Fruit fly (Drosophila melanogaster) whole organism, wandering third instar larva: ENCODE data around the gene pum.

Source experiments
- Abd-B ChIP-seq: fragments of >200 bp; optimal IDR thresholded peaks from 2 replicates; lab custom pipeline; 2017; ENCODE audit warnings: missing biosample characterization, missing genetic modification characterization
- CG32264 ChIP-seq: fragments of 200-800 bp; sonication (Bioruptor generic); optimal IDR thresholded peaks from 2 replicates; lab custom pipeline; 2016; ENCODE audit warnings: missing biosample characterization, missing genetic modification characterization
- CG9705 ChIP-seq: fragments of 200-800 bp; sonication (Bioruptor generic); optimal IDR thresholded peaks from 2 replicates; lab custom pipeline; 2018; ENCODE audit warnings: missing biosample characterization, mild to moderate bottlenecking, missing genetic modification characterization
- CrebA ChIP-seq: fragments of 200-800 bp; sonication (Bioruptor generic); optimal IDR thresholded peaks from 2 replicates; lab custom pipeline; 2016; ENCODE audit warnings: missing biosample characterization, mild to moderate bottlenecking, missing genetic modification characterization, borderline replicate concordance
- Dfd ChIP-seq: fragments of >200 bp; optimal IDR thresholded peaks from 2 replicates; lab custom pipeline; 2017; ENCODE audit warnings: missing biosample characterization, missing genetic modification characterization
- Dif ChIP-seq: fragments of 200-275, 200-300 bp; sonication (Bioruptor generic); optimal IDR thresholded peaks from 2 replicates; lab custom pipeline; 2018; ENCODE audit warnings: missing biosample characterization, missing genetic modification characterization; ENCODE audit not compliant: partially characterized antibody
- GATAd ChIP-seq: sonication (Bioruptor generic); optimal IDR thresholded peaks from 2 replicates; lab custom pipeline; 2016; ENCODE audit warnings: missing biosample characterization, missing genetic modification characterization
- HLH106 ChIP-seq: fragments of 200-800 bp; optimal IDR thresholded peaks from 3 replicates; lab custom pipeline; 2019; ENCODE audit warnings: missing biosample characterization, mild to moderate bottlenecking, missing genetic modification characterization, moderate library complexity
- Hnf4 ChIP-seq: fragments of 200-800 bp; sonication (Bioruptor generic); optimal IDR thresholded peaks from 2 replicates; lab custom pipeline; 2016; ENCODE audit warnings: missing biosample characterization, mild to moderate bottlenecking, missing genetic modification characterization
- Hr78 ChIP-seq: fragments of >200 bp; optimal IDR thresholded peaks from 2 replicates; lab custom pipeline; 2017; ENCODE audit warnings: missing biosample characterization, missing genetic modification characterization
- Hr83 ChIP-seq: fragments of 200-300 bp; sonication (Bioruptor generic); optimal IDR thresholded peaks from 2 replicates; lab custom pipeline; 2016; ENCODE audit warnings: missing biosample characterization, mild to moderate bottlenecking, missing genetic modification characterization, moderate library complexity; ENCODE audit not compliant: poor library complexity, severe bottlenecking
- Jra ChIP-seq: sonication (Bioruptor generic); optimal IDR thresholded peaks from 2 replicates; lab custom pipeline; 2016; ENCODE audit warnings: missing biosample characterization, missing genetic modification characterization
- Mio ChIP-seq: sonication (Bioruptor generic); optimal IDR thresholded peaks from 2 replicates; lab custom pipeline; 2016; ENCODE audit warnings: missing biosample characterization, missing genetic modification characterization
- Myc ChIP-seq: fragments of >200 bp; optimal IDR thresholded peaks from 2 replicates; lab custom pipeline; 2017
- N ChIP-seq: fragments of >200 bp; optimal IDR thresholded peaks from 2 replicates; lab custom pipeline; 2018; ENCODE audit warnings: missing biosample characterization, missing external identifiers, missing genetic modification characterization
- OdsH ChIP-seq: fragments of 200-800 bp; sonication (Bioruptor generic); optimal IDR thresholded peaks from 2 replicates; lab custom pipeline; 2016; ENCODE audit warnings: missing biosample characterization, mild to moderate bottlenecking, missing genetic modification characterization
- Rel ChIP-seq, 2 experiments: fragments of 200-800 bp; sonication (Bioruptor generic) in 1 of 2; optimal IDR thresholded peaks; 2 replicates in 1 of 2; 3 replicates in 1 of 2; lab custom pipeline; 2016 to 2019; ENCODE audit warnings: mild to moderate bottlenecking in 2 of 2, missing biosample characterization in 2 of 2, missing genetic modification characterization in 2 of 2, moderate library complexity in 1 of 2
- Sp1 ChIP-seq: fragments of 200-800 bp; sonication (Bioruptor generic); optimal IDR thresholded peaks from 3 replicates; lab custom pipeline; 2019; ENCODE audit warnings: missing biosample characterization, mild to moderate bottlenecking, missing genetic modification characterization, moderate library complexity
- Vsx2 ChIP-seq: fragments of 200-300, 225-300 bp; sonication (Bioruptor generic); optimal IDR thresholded peaks from 2 replicates; lab custom pipeline; 2018; ENCODE audit warnings: missing biosample characterization, missing genetic modification characterization; ENCODE audit not compliant: partially characterized antibody
- br ChIP-seq: fragments of 200-800 bp; sonication (Bioruptor generic); optimal IDR thresholded peaks from 2 replicates; lab custom pipeline; 2016; ENCODE audit warnings: missing biosample characterization, missing genetic modification characterization
- brk ChIP-seq: fragments of 200-800 bp; sonication (Bioruptor generic); optimal IDR thresholded peaks from 2 replicates; lab custom pipeline; 2016; ENCODE audit warnings: missing biosample characterization, mild to moderate bottlenecking, missing genetic modification characterization
- dl ChIP-seq, 2 experiments: fragments of 175-275, 200-275 bp in 1 of 2; fragments of 200-275 bp in 1 of 2; sonication (Bioruptor generic); optimal IDR thresholded peaks; lab custom pipeline; 2018; ENCODE audit warnings: mild to moderate bottlenecking in 2 of 2, missing biosample characterization in 2 of 2, missing genetic modification characterization in 2 of 2, moderate library complexity in 2 of 2; ENCODE audit not compliant: partially characterized antibody in 2 of 2, insufficient read depth in 1 of 2
- dmrt93B ChIP-seq: fragments of 200-800 bp; sonication (Bioruptor generic); optimal IDR thresholded peaks from 2 replicates; lab custom pipeline; 2018; ENCODE audit warnings: missing biosample characterization, mild to moderate bottlenecking, missing genetic modification characterization
- dsf ChIP-seq: sonication (Bioruptor generic); optimal IDR thresholded peaks from 2 replicates; lab custom pipeline; 2016; ENCODE audit warnings: missing biosample characterization, missing genetic modification characterization, borderline replicate concordance
- ey ChIP-seq: fragments of 200-800 bp; sonication (Bioruptor generic); optimal IDR thresholded peaks from 2 replicates; lab custom pipeline; 2016; ENCODE audit warnings: missing biosample characterization, missing genetic modification characterization
- foxo ChIP-seq, 2 experiments: fragments of 200-800 bp; sonication (Bioruptor generic); optimal IDR thresholded peaks; 2 replicates in 1 of 2; 3 replicates in 1 of 2; lab custom pipeline; 2016 to 2017; ENCODE audit warnings: missing biosample characterization in 2 of 2, missing genetic modification characterization in 2 of 2
- fru ChIP-seq: fragments of 200-800 bp; sonication (Bioruptor generic); optimal IDR thresholded peaks from 3 replicates; lab custom pipeline; 2016; ENCODE audit warnings: missing biosample characterization, mild to moderate bottlenecking, missing genetic modification characterization
- h ChIP-seq: fragments of 200-800 bp; sonication (Bioruptor generic); optimal IDR thresholded peaks from 3 replicates; lab custom pipeline; 2016; ENCODE audit warnings: missing biosample characterization, mild to moderate bottlenecking, missing genetic modification characterization
- jim ChIP-seq: fragments of 175-275, 200-325 bp; sonication (Bioruptor generic); optimal IDR thresholded peaks from 2 replicates; lab custom pipeline; 2016; ENCODE audit warnings: missing biosample characterization, mild to moderate bottlenecking, missing genetic modification characterization
- lola ChIP-seq: fragments of >200 bp; optimal IDR thresholded peaks from 2 replicates; lab custom pipeline; 2017; ENCODE audit warnings: missing biosample characterization, missing genetic modification characterization
- pan ChIP-seq: fragments of >200 bp; optimal IDR thresholded peaks from 2 replicates; lab custom pipeline; 2017
- psq ChIP-seq: fragments of 200-800 bp; sonication (Bioruptor generic); optimal IDR thresholded peaks from 3 replicates; lab custom pipeline; 2017; ENCODE audit warnings: missing biosample characterization, mild to moderate bottlenecking, missing genetic modification characterization, moderate library complexity
- rgr ChIP-seq: fragments of 200-800 bp; sonication (Bioruptor generic); optimal IDR thresholded peaks from 3 replicates; lab custom pipeline; 2016; ENCODE audit warnings: missing biosample characterization, mild to moderate bottlenecking, missing genetic modification characterization
- sage ChIP-seq: fragments of 200-800 bp; sonication (Bioruptor generic); optimal IDR thresholded peaks from 2 replicates; lab custom pipeline; 2016; ENCODE audit warnings: missing biosample characterization, mild to moderate bottlenecking, missing genetic modification characterization
- sv ChIP-seq: fragments of 200-800 bp; sonication (Bioruptor generic); optimal IDR thresholded peaks from 3 replicates; lab custom pipeline; 2016; ENCODE audit warnings: missing biosample characterization, missing genetic modification characterization
- tai ChIP-seq: sonication (Bioruptor generic); optimal IDR thresholded peaks from 2 replicates; lab custom pipeline; 2016; ENCODE audit warnings: missing biosample characterization, missing genetic modification characterization
- usp ChIP-seq: fragments of >200 bp; optimal IDR thresholded peaks from 2 replicates; lab custom pipeline; 2017; ENCODE audit warnings: missing biosample characterization, missing genetic modification characterization
- woc ChIP-seq: sonication (Bioruptor generic); optimal IDR thresholded peaks from 2 replicates; lab custom pipeline; 2016; ENCODE audit warnings: missing biosample characterization, mild to moderate bottlenecking, missing genetic modification characterization

pum gene

dm6 chr3R:9033619-9034401 lies 203.7 kb downstream of the pum start:
- TF ChIP-seq rgr (GFP tag; lab: Kevin White, UChicago), result peak; percentile 77
- no peak for TF ChIP-seq pan
- peak; percentile 70 for TF ChIP-seq dmrt93B (GFP tag; lab: Kevin White, UChicago)
- TF ChIP-seq Mio (GFP tag; lab: Kevin White, UChicago), result no peak
- peak; percentile 60 to 72 for TF ChIP-seq dl (GFP tag; optimal IDR thresholded peaks at IDR 0.05; lab: Kevin White, UChicago; ENCODE audit: insufficient read depth in 1 of 2, partially characterized antibody in 2 of 2)
- peak; percentile 92 for TF ChIP-seq Sp1
- no peak for TF ChIP-seq GATAd
- TF ChIP-seq foxo (GFP tag; optimal IDR thresholded peaks at IDR 0.05; lab: Kevin White, UChicago), result peak in 1 of 2 experiments; percentile 84
- peak; percentile 75 for TF ChIP-seq Jra (GFP tag; lab: Kevin White, UChicago)
- peak; percentile 79 for TF ChIP-seq sv (GFP tag; lab: Kevin White, UChicago)
- TF ChIP-seq N (GFP tag; lab: Kevin White, UChicago), result no peak
- TF ChIP-seq h (GFP tag; lab: Kevin White, UChicago), result peak; percentile 83
- no peak for TF ChIP-seq Abd-B
- TF ChIP-seq Dif, result peak; percentile 84
- TF ChIP-seq HLH106, result peak; percentile 89
- no peak for TF ChIP-seq usp
- TF ChIP-seq ey (GFP tag; lab: Kevin White, UChicago), result peak; percentile 74
- no peak for TF ChIP-seq jim
- no peak for TF ChIP-seq Hr78 (GFP tag; lab: Kevin White, UChicago)
- TF ChIP-seq dsf (GFP tag; lab: Kevin White, UChicago), result peak; percentile 10
- peak; percentile 82 for TF ChIP-seq OdsH
- peak; percentile 29 for TF ChIP-seq sage (GFP tag; lab: Kevin White, UChicago)
- TF ChIP-seq Vsx2 (GFP tag; lab: Kevin White, UChicago), result peak; percentile 54
- TF ChIP-seq CG9705 (GFP tag; lab: Kevin White, UChicago), result peak; percentile 71
- peak; percentile 86 for TF ChIP-seq fru
- peak; percentile 93 for TF ChIP-seq woc (GFP tag; lab: Kevin White, UChicago)
- peak; percentile 35 for TF ChIP-seq Hnf4 (GFP tag; lab: Kevin White, UChicago)
- no peak for TF ChIP-seq Dfd (GFP tag; lab: Kevin White, UChicago)
- TF ChIP-seq Hr83 (GFP tag; lab: Kevin White, UChicago), result peak; percentile 8
- no peak for TF ChIP-seq CG32264 (GFP tag; lab: Kevin White, UChicago)
- no peak for TF ChIP-seq lola (GFP tag; lab: Kevin White, UChicago)
- peak; percentile 73 for TF ChIP-seq brk
- TF ChIP-seq Myc (lab: Kevin White, UChicago), result peak; percentile 94
- TF ChIP-seq CrebA (GFP tag; lab: Kevin White, UChicago), result no peak
- peak; percentile 47 for TF ChIP-seq tai (GFP tag; lab: Kevin White, UChicago)
- peak; percentile 41 for TF ChIP-seq Rel (GFP tag; optimal IDR thresholded peaks at IDR 0.05; lab: Kevin White, UChicago)
- peak; percentile 55 for TF ChIP-seq Rel (tag; optimal IDR thresholded peaks at IDR 0.05; lab: Kevin White, UChicago)
- TF ChIP-seq psq (GFP tag; lab: Kevin White, UChicago), result peak; percentile 90
- peak; percentile 75 for TF ChIP-seq br

DNA sequence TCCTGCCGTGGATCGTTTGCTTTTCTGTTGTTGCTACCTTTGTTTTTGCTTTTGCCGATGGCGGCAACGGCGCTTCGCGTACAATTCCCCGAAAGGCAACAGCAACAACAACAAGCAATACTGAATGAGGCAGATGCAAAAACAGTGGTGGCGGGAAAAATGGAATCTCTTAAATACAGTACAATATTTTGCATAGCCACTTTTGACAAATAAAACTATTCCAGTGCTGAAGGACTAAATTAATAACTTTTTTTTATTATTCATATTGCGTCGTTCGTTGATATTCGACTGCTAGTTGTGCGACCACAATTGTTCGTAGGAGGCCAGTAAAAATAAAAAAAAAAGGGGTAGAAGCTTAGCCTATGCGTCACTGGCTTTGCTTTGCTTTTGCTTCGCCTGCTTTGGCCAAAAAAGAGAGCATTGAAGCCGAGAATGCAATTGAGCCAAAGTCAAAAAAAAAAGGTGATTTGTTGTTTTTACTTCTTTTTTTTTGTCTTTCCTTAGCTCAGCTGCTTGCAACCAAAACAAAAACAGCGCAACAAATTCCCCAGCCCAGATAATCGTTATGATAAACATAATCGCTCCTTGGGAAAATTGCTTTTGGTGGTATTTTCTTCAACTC lies 205.6 kb downstream of the pum start:
- TF ChIP-seq dmrt93B (GFP tag; lab: Kevin White, UChicago) (peak; percentile 93), Dfd (GFP tag; lab: Kevin White, UChicago) (no peak), HLH106 (peak; percentile 95), lola (GFP tag; lab: Kevin White, UChicago) (no peak), Mio (GFP tag; lab: Kevin White, UChicago) (peak; percentile 63), tai (GFP tag; lab: Kevin White, UChicago) (peak; percentile 89), brk (peak; percentile 93), fru (peak; percentile 98), CG9705 (GFP tag; lab: Kevin White, UChicago) (peak; percentile 72), Hnf4 (GFP tag; lab: Kevin White, UChicago) (peak; percentile 95), jim (no peak), rgr (GFP tag; lab: Kevin White, UChicago) (peak; percentile 98), OdsH (peak; percentile 98), CrebA (GFP tag; lab: Kevin White, UChicago) (no peak), woc (GFP tag; lab: Kevin White, UChicago) (peak; percentile 94), Hr78 (GFP tag; lab: Kevin White, UChicago) (no peak), br (peak; percentile 98), ey (GFP tag; lab: Kevin White, UChicago) (peak; percentile 98), Sp1 (peak; percentile 93), GATAd (peak; percentile 78), Rel (GFP tag; optimal IDR thresholded peaks at IDR 0.05; lab: Kevin White, UChicago) (peak; percentile 97), Rel (tag; optimal IDR thresholded peaks at IDR 0.05; lab: Kevin White, UChicago) (peak; percentile 74), Jra (GFP tag; lab: Kevin White, UChicago) (peak; percentile 95), N (GFP tag; lab: Kevin White, UChicago) (no peak), Vsx2 (GFP tag; lab: Kevin White, UChicago) (no peak), dsf (GFP tag; lab: Kevin White, UChicago) (peak; percentile 83), Dif (no peak), sv (GFP tag; lab: Kevin White, UChicago) (peak; percentile 86), pan (no peak), psq (GFP tag; lab: Kevin White, UChicago) (peak; percentile 96), CG32264 (GFP tag; lab: Kevin White, UChicago) (peak; percentile 92), usp (no peak), sage (GFP tag; lab: Kevin White, UChicago) (peak; percentile 90), foxo (GFP tag; optimal IDR thresholded peaks at IDR 0.05; lab: Kevin White, UChicago) (peak; percentile 92 to 98), h (GFP tag; lab: Kevin White, UChicago) (peak; percentile 99), Hr83 (GFP tag; lab: Kevin White, UChicago) (peak; percentile 49)
- TF ChIP-seq, all 38 proteins: peak for 25
